Fruit fly (Drosophila melanogaster) whole organism, prepupa: ENCODE results near the gene CG31103.

Source experiments
- Blimp-1 ChIP-seq: fragments of 200-800 bp; sonication (Bioruptor generic); optimal IDR thresholded peaks from 3 replicates; lab custom pipeline; 2017; ENCODE audit warnings: missing biosample characterization, missing genetic modification characterization, mild to moderate bottlenecking, moderate library complexity, missing genetic modification reagents
- CG10669 ChIP-seq: fragments of 200-800 bp; sonication (Bioruptor generic); optimal IDR thresholded peaks from 3 replicates; lab custom pipeline; 2018; ENCODE audit warnings: missing biosample characterization, mild to moderate bottlenecking, missing genetic modification characterization, moderate library complexity
- CG11294 ChIP-seq: fragments of 200-800 bp; sonication (Bioruptor generic); IDR thresholded peaks from 2 replicates; pipeline ENCODE4 v1.3.6; 2022; ENCODE audit warnings: missing biosample characterization, missing genetic modification characterization
- CG11762 ChIP-seq: fragments of 200-800 bp; sonication (Bioruptor generic); optimal IDR thresholded peaks from 3 replicates; lab custom pipeline; 2016; ENCODE audit warnings: missing biosample characterization, missing genetic modification characterization; ENCODE audit not compliant: insufficient read depth
- CG11902 ChIP-seq: fragments of 200-800 bp; sonication (Bioruptor generic); optimal IDR thresholded peaks from 3 replicates; lab custom pipeline; 2016; ENCODE audit warnings: missing biosample characterization, missing genetic modification characterization
- CG15336 ChIP-seq: fragments of 200-800 bp; sonication (Bioruptor generic); IDR thresholded peaks from 2 replicates; pipeline ENCODE4 v1.3.6; 2022; ENCODE audit warnings: missing biosample characterization, missing genetic modification characterization
- CG1621 ChIP-seq: fragments of 200-800 bp; sonication (Bioruptor generic); optimal IDR thresholded peaks from 3 replicates; lab custom pipeline; 2018; ENCODE audit warnings: missing biosample characterization, mild to moderate bottlenecking, missing genetic modification characterization
- CG3032 ChIP-seq: fragments of 200-800 bp; optimal IDR thresholded peaks from 2 replicates; lab custom pipeline; 2019; ENCODE audit warnings: missing biosample characterization, mild to moderate bottlenecking, missing genetic modification characterization, moderate library complexity
- CG31627 ChIP-seq: fragments of 200-800 bp; sonication (Bioruptor generic); optimal IDR thresholded peaks from 3 replicates; lab custom pipeline; 2016; ENCODE audit warnings: missing biosample characterization, missing genetic modification characterization
- CG32006 ChIP-seq: fragments of 200-800 bp; sonication (Bioruptor generic); optimal IDR thresholded peaks from 3 replicates; lab custom pipeline; 2017; ENCODE audit warnings: missing biosample characterization, mild to moderate bottlenecking, missing genetic modification characterization
- CG34406 ChIP-seq: fragments of 200-800 bp; sonication (Bioruptor generic); optimal IDR thresholded peaks from 3 replicates; lab custom pipeline; 2016; ENCODE audit warnings: missing biosample characterization, missing genetic modification characterization
- CG3919 ChIP-seq: fragments of 200-800 bp; sonication (Bioruptor generic); optimal IDR thresholded peaks from 3 replicates; lab custom pipeline; 2016; ENCODE audit warnings: missing biosample characterization, missing genetic modification characterization
- CG4318 ChIP-seq: fragments of 200-800 bp; sonication (Bioruptor generic); optimal IDR thresholded peaks from 3 replicates; lab custom pipeline; 2017; ENCODE audit warnings: missing biosample characterization, mild to moderate bottlenecking, missing genetic modification characterization
- CG6276 ChIP-seq: fragments of 200-800 bp; sonication (Bioruptor generic); optimal IDR thresholded peaks from 2 replicates; lab custom pipeline; 2017; ENCODE audit warnings: missing biosample characterization, mild to moderate bottlenecking, missing genetic modification characterization
- CG6808 ChIP-seq: fragments of 200-800 bp; sonication (Bioruptor generic); optimal IDR thresholded peaks from 3 replicates; lab custom pipeline; 2017; ENCODE audit warnings: missing biosample characterization, missing genetic modification characterization, mild to moderate bottlenecking, moderate library complexity, missing genetic modification reagents
- CG7368 ChIP-seq: fragments of 200-800 bp; sonication (Bioruptor generic); optimal IDR thresholded peaks from 3 replicates; lab custom pipeline; 2016; ENCODE audit warnings: missing biosample characterization, missing genetic modification characterization
- CG8119 ChIP-seq: fragments of 200-800 bp; sonication (Bioruptor generic); IDR thresholded peaks from 3 replicates; pipeline ENCODE4 v1.3.6; 2022; ENCODE audit warnings: missing biosample characterization, missing genetic modification characterization
- CG8319 ChIP-seq: fragments of 200-800 bp; sonication (Bioruptor generic); optimal IDR thresholded peaks from 3 replicates; lab custom pipeline; 2016; ENCODE audit warnings: missing biosample characterization, missing genetic modification characterization
- Eip75B ChIP-seq: fragments of 200-800 bp; sonication (Bioruptor generic); optimal IDR thresholded peaks from 3 replicates; lab custom pipeline; 2016; ENCODE audit warnings: missing biosample characterization, missing genetic modification characterization
- Eip78C ChIP-seq: fragments of 200-800 bp; sonication (Bioruptor generic); peaks from one replicate; lab custom pipeline; 2016; ENCODE audit warnings: missing biosample characterization, missing genetic modification characterization
- Eip93F ChIP-seq: fragments of 200-800 bp; sonication (Bioruptor generic); optimal IDR thresholded peaks from 2 replicates; lab custom pipeline; 2016; ENCODE audit warnings: missing biosample characterization, mild to moderate bottlenecking, missing genetic modification characterization
- Ets21C ChIP-seq: fragments of 200-800 bp; sonication (Bioruptor generic); optimal IDR thresholded peaks from 3 replicates; lab custom pipeline; 2016; ENCODE audit warnings: missing biosample characterization, missing genetic modification characterization
- Ets96B ChIP-seq: fragments of 200-800 bp; optimal IDR thresholded peaks from 2 replicates; lab custom pipeline; 2019; ENCODE audit warnings: missing biosample characterization, mild to moderate bottlenecking, missing genetic modification characterization, moderate library complexity
- Hr38 ChIP-seq: sonication (Bioruptor generic); optimal IDR thresholded peaks from 2 replicates; lab custom pipeline; 2016; ENCODE audit warnings: missing biosample characterization, missing genetic modification characterization
- Hr39 ChIP-seq: fragments of 200-800 bp; sonication (Bioruptor generic); optimal IDR thresholded peaks from 2 replicates; lab custom pipeline; 2016; ENCODE audit warnings: missing biosample characterization, missing genetic modification characterization
- Lpt ChIP-seq: fragments of 200-800 bp; sonication (Bioruptor generic); optimal IDR thresholded peaks from 3 replicates; lab custom pipeline; 2016; ENCODE audit warnings: missing biosample characterization, missing genetic modification characterization
- Met ChIP-seq: fragments of 200-800 bp; sonication (Bioruptor generic); optimal IDR thresholded peaks from 3 replicates; lab custom pipeline; 2016; ENCODE audit warnings: missing biosample characterization, missing genetic modification characterization
- OdsH ChIP-seq: fragments of 200-800 bp; sonication (Bioruptor generic); optimal IDR thresholded peaks from 3 replicates; lab custom pipeline; 2016; ENCODE audit warnings: missing biosample characterization, missing genetic modification characterization
- Smox ChIP-seq: fragments of 200-800 bp; sonication (Bioruptor generic); optimal IDR thresholded peaks from 3 replicates; lab custom pipeline; 2016; ENCODE audit warnings: missing biosample characterization, missing genetic modification characterization
- Sox102F ChIP-seq: fragments of 200-800 bp; sonication (Bioruptor generic); optimal IDR thresholded peaks from 2 replicates; lab custom pipeline; 2016; ENCODE audit warnings: missing biosample characterization, mild to moderate bottlenecking, missing genetic modification characterization
- Sox14 ChIP-seq: fragments of 200-800 bp; sonication (Bioruptor generic); optimal IDR thresholded peaks from 3 replicates; lab custom pipeline; 2016; ENCODE audit warnings: missing biosample characterization, missing genetic modification characterization
- Sox15 ChIP-seq: fragments of 200-800 bp; sonication (Bioruptor generic); optimal IDR thresholded peaks from 3 replicates; lab custom pipeline; 2016; ENCODE audit warnings: missing biosample characterization, missing genetic modification characterization
- achi ChIP-seq: fragments of 200-800 bp; sonication (Bioruptor generic); optimal IDR thresholded peaks from 3 replicates; lab custom pipeline; 2016; ENCODE audit warnings: missing biosample characterization, missing genetic modification characterization
- acj6 ChIP-seq: fragments of 200-800 bp; sonication (Bioruptor generic); optimal IDR thresholded peaks from 3 replicates; lab custom pipeline; 2016; ENCODE audit warnings: missing biosample characterization, missing genetic modification characterization
- cyc ChIP-seq: fragments of 200-800 bp; sonication (Bioruptor generic); optimal IDR thresholded peaks from 3 replicates; lab custom pipeline; 2016; ENCODE audit warnings: missing biosample characterization, missing genetic modification characterization
- dsx ChIP-seq: fragments of 200-800 bp; optimal IDR thresholded peaks from 3 replicates; lab custom pipeline; 2019; ENCODE audit warnings: missing biosample characterization, mild to moderate bottlenecking, missing genetic modification characterization, moderate library complexity; ENCODE audit not compliant: poor library complexity, severe bottlenecking
- eg ChIP-seq: fragments of 200-800 bp; sonication (Bioruptor generic); IDR thresholded peaks from 3 replicates; pipeline ENCODE4 v1.3.6; 2022; ENCODE audit warnings: missing biosample characterization, missing genetic modification characterization
- esn ChIP-seq: fragments of 200-800 bp; sonication (Bioruptor generic); optimal IDR thresholded peaks from 2 replicates; lab custom pipeline; 2016; ENCODE audit warnings: missing biosample characterization, mild to moderate bottlenecking, missing genetic modification characterization, moderate library complexity
- fd59A ChIP-seq: fragments of 200-800 bp; sonication (Bioruptor generic); optimal IDR thresholded peaks from 2 replicates; lab custom pipeline; 2017; ENCODE audit warnings: missing biosample characterization, mild to moderate bottlenecking, missing genetic modification characterization, missing genetic modification reagents
- fd85E ChIP-seq: fragments of 200-800 bp; sonication (Bioruptor generic); optimal IDR thresholded peaks from 3 replicates; lab custom pipeline; 2016; ENCODE audit warnings: missing biosample characterization, missing genetic modification characterization
- fkh ChIP-seq: fragments of 200-800 bp; sonication (Bioruptor generic); optimal IDR thresholded peaks from 3 replicates; lab custom pipeline; 2017; ENCODE audit warnings: missing biosample characterization, mild to moderate bottlenecking, missing genetic modification characterization, moderate library complexity
- pdm3 ChIP-seq: fragments of 200-800 bp; sonication (Bioruptor generic); optimal IDR thresholded peaks from 3 replicates; lab custom pipeline; 2016; ENCODE audit warnings: missing biosample characterization, missing genetic modification characterization
- salr ChIP-seq, 2 experiments: fragments of 200-800 bp; sonication (Bioruptor generic); optimal IDR thresholded peaks; 3 replicates each; lab custom pipeline; 2016 to 2018; ENCODE audit warnings: missing biosample characterization in 2 of 2, missing genetic modification characterization in 2 of 2, mild to moderate bottlenecking in 1 of 2
- spab ChIP-seq: fragments of 200-800 bp; sonication (Bioruptor generic); optimal IDR thresholded peaks from 2 replicates; lab custom pipeline; 2017; ENCODE audit warnings: missing biosample characterization, mild to moderate bottlenecking, missing genetic modification characterization, missing genetic modification reagents
- vri ChIP-seq: fragments of 200-800 bp; sonication (Bioruptor generic); optimal IDR thresholded peaks from 3 replicates; lab custom pipeline; 2016; ENCODE audit warnings: missing biosample characterization, mild to moderate bottlenecking, missing genetic modification characterization

Gene CG31103

dm6 chr3R:25258628-25259240 lies 39.6 kb downstream of the CG31103 start, which contains the start of gene CG11857 (continued):
- TF ChIP-seq Hr38 (GFP tag; lab: Kevin White, UChicago) (peak; percentile 82), CG1621 (tag; lab: Kevin White, UChicago) (peak; percentile 93), esn (GFP tag; lab: Kevin White, UChicago) (peak; percentile 98), CG7368 (peak; percentile 93), Eip78C (GFP tag; lab: Kevin White, UChicago) (peak; percentile 98), CG11762 (GFP tag; lab: Kevin White, UChicago) (peak; percentile 90), CG6276 (GFP tag; lab: Kevin White, UChicago) (no peak), Eip75B (GFP tag; lab: Kevin White, UChicago) (peak; percentile 95), vri (GFP tag; lab: Kevin White, UChicago) (peak; percentile 94), CG4318 (GFP tag; lab: Kevin White, UChicago) (no peak), Sox15 (GFP tag; lab: Kevin White, UChicago) (peak; percentile 96), CG11902 (GFP tag; lab: Kevin White, UChicago) (peak; percentile 96), eg (GFP tag; lab: Robert Waterston, UW) (peak; percentile 98), CG3032 (peak; percentile 98), fd59A (GFP tag; lab: Kevin White, UChicago) (peak; percentile 91), CG32006 (GFP tag; lab: Kevin White, UChicago) (peak; percentile 96), CG6808 (no peak)

dm6 chr3R:25260670-25261069 lies 41.6 kb downstream of the CG31103 start:
- TF ChIP-seq esn (GFP tag; lab: Kevin White, UChicago) (no peak), CG31627 (GFP tag; lab: Kevin White, UChicago) (no peak), CG10669 (no peak), cyc (no peak), Sox102F (GFP tag; lab: Kevin White, UChicago) (no peak), CG3919 (GFP tag; lab: Kevin White, UChicago) (no peak)

dm6 chr3R:25262322-25262761 lies 43.2 kb downstream of the CG31103 start, which contains the start of the genes Kdsr and CG11858:
TSS of gene Kdsr (minus strand) at chr3R:25262498.
TSS of gene CG11858 (plus strand) at chr3R:25262741.
- peak; percentile 28; the same call in 1 of the 2 replicates for TF ChIP-seq CG11294 (GFP tag; lab: Robert Waterston, UW)
- TF ChIP-seq Eip78C (GFP tag; lab: Kevin White, UChicago), result no peak
- TF ChIP-seq vri (GFP tag; lab: Kevin White, UChicago), result peak; percentile 94
- TF ChIP-seq OdsH (GFP tag; lab: Kevin White, UChicago), result no peak
- no peak for TF ChIP-seq pdm3 (GFP tag; lab: Kevin White, UChicago)
- TF ChIP-seq fkh, result peak; percentile 76
- TF ChIP-seq eg (GFP tag; lab: Robert Waterston, UW), result peak; percentile 72; the same call in 2 of the 3 replicates
- no peak for TF ChIP-seq CG34406
- TF ChIP-seq CG3032, result peak; percentile 58
- TF ChIP-seq Ets96B (tag; lab: Kevin White, UChicago), result peak; percentile 53
- TF ChIP-seq cyc, result no peak
- 0 out of 2 replicates have a peak, but pooled peaks have one; percentile 43 for TF ChIP-seq CG15336 (GFP tag; lab: Robert Waterston, UW)
- TF ChIP-seq achi, result peak; percentile 36
- no peak for TF ChIP-seq Sox102F (GFP tag; lab: Kevin White, UChicago)
- no peak for TF ChIP-seq Sox14
- no peak for TF ChIP-seq CG32006 (GFP tag; lab: Kevin White, UChicago)
- no peak for TF ChIP-seq CG4318 (GFP tag; lab: Kevin White, UChicago)
- no peak for TF ChIP-seq Met (GFP tag; lab: Kevin White, UChicago)
- no peak for TF ChIP-seq fd85E (GFP tag; lab: Kevin White, UChicago)
- TF ChIP-seq Ets21C (GFP tag; lab: Kevin White, UChicago), result no peak
- no peak for TF ChIP-seq spab (GFP tag; lab: Kevin White, UChicago)
- TF ChIP-seq CG8319 (GFP tag; lab: Kevin White, UChicago), result no peak
- peak; percentile 37 for TF ChIP-seq dsx (GFP tag; lab: Kevin White, UChicago)
- TF ChIP-seq CG1621 (tag; lab: Kevin White, UChicago), result peak; percentile 44
- TF ChIP-seq acj6 (GFP tag; lab: Kevin White, UChicago), result no peak
- peak; percentile 60 for TF ChIP-seq Eip93F (GFP tag; lab: Kevin White, UChicago)
- no peak for TF ChIP-seq salr (GFP tag; optimal IDR thresholded peaks at IDR 0.05; lab: Kevin White, UChicago)
- no peak for TF ChIP-seq Hr39 (GFP tag; lab: Kevin White, UChicago)
- TF ChIP-seq Lpt, result peak; percentile 6
- TF ChIP-seq esn (GFP tag; lab: Kevin White, UChicago), result peak; percentile 78
- no peak for TF ChIP-seq Blimp-1 (GFP tag; lab: Kevin White, UChicago)
- no peak for TF ChIP-seq CG6808
- no peak for TF ChIP-seq Smox
- peak; percentile 44; the same call in 2 of the 3 replicates for TF ChIP-seq CG8119
